Worm (Caenorhabditis elegans) whole organism, young adult: ENCODE data around the gene ZC416.2.

Experiments
- B0019.2 ChIP-seq: fragments of 200-800 bp; sonication (Bioruptor generic); conservative IDR thresholded peaks from 2 replicates; pipeline ENCODE4 v1.3.6; 2022; ENCODE audit warnings: missing genetic modification reagents, missing genetic modification characterization, missing compliant biosample characterization
- B0035.1 ChIP-seq: sonication (generic microtip); optimal IDR thresholded peaks from 2 replicates; lab custom pipeline; 2016; ENCODE audit warnings: missing genetic modification characterization, mild to moderate bottlenecking, missing compliant biosample characterization, missing genotype, missing genetic modification reagents
- C06A6.2 ChIP-seq: fragments of 200-800 bp; sonication (Bioruptor generic); conservative IDR thresholded peaks from 2 replicates; pipeline ENCODE4 v1.3.6; 2022; ENCODE audit warnings: missing genetic modification characterization, missing compliant biosample characterization
- F23B12.7 ChIP-seq: sonication (generic microtip); optimal IDR thresholded peaks from 2 replicates; lab custom pipeline; 2017; ENCODE audit warnings: missing genetic modification characterization, mild to moderate bottlenecking, missing compliant biosample characterization, antibody characterized with exemption, moderate library complexity; ENCODE audit not compliant: insufficient read depth
- F39B2.1 ChIP-seq: fragments of 200-800 bp; sonication (Bioruptor generic); IDR thresholded peaks from 2 replicates; pipeline ENCODE4 v1.3.6; 2022; ENCODE audit warnings: missing genetic modification reagents, missing genetic modification characterization, missing compliant biosample characterization
- F57A8.1 ChIP-seq: fragments of 200-800 bp; sonication (Bioruptor generic); optimal IDR thresholded peaks from 2 replicates; lab custom pipeline; 2018; ENCODE audit warnings: mild to moderate bottlenecking, missing genetic modification characterization, moderate library complexity, missing compliant biosample characterization
- F57C9.4 ChIP-seq: sonication (generic microtip); optimal IDR thresholded peaks from 2 replicates; lab custom pipeline; 2017; ENCODE audit warnings: mild to moderate bottlenecking, missing genetic modification characterization, missing compliant biosample characterization
- K12H6.12 ChIP-seq: fragments of 200-800 bp; sonication (Bioruptor generic); optimal IDR thresholded peaks from 2 replicates; lab custom pipeline; 2018; ENCODE audit warnings: mild to moderate bottlenecking, missing genetic modification characterization, missing compliant biosample characterization
- T26A5.8 ChIP-seq: sonication (generic microtip); optimal IDR thresholded peaks from 2 replicates; lab custom pipeline; 2016; ENCODE audit warnings: missing genetic modification characterization, missing compliant biosample characterization
- akir-1 ChIP-seq: fragments of 200-800 bp; sonication (Bioruptor generic); optimal IDR thresholded peaks from 2 replicates; lab custom pipeline; 2018; ENCODE audit warnings: mild to moderate bottlenecking, missing genetic modification characterization, moderate library complexity, missing compliant biosample characterization
- ama-1 ChIP-seq, 3 experiments: fragments of 150-350 bp in 1 of 3; sonication (generic microtip) in 2 of 3; optimal IDR thresholded peaks; 2 replicates each; lab custom pipeline; 2014 to 2018; ENCODE audit warnings: missing biosample characterization in 2 of 3, missing genetic modification characterization in 2 of 3, missing genetic modification reagents in 2 of 3
- attf-5 ChIP-seq: fragments of 200-800 bp; sonication (Bioruptor generic); optimal IDR thresholded peaks from 2 replicates; lab custom pipeline; 2018; ENCODE audit warnings: mild to moderate bottlenecking, missing genetic modification characterization, missing compliant biosample characterization
- attf-6 ChIP-seq: fragments of 200-800 bp; sonication (Bioruptor generic); IDR thresholded peaks from 2 replicates; pipeline ENCODE4 v1.3.6; 2022; ENCODE audit warnings: missing genetic modification reagents, missing genetic modification characterization, missing compliant biosample characterization
- bed-1 ChIP-seq: fragments of 200-800 bp; sonication (Bioruptor generic); IDR thresholded peaks from 2 replicates; pipeline ENCODE4 v1.3.6; 2022; ENCODE audit warnings: missing genetic modification reagents, missing genetic modification characterization, missing compliant biosample characterization
- ceh-100 ChIP-seq: fragments of 200-800 bp; sonication (Bioruptor generic); IDR thresholded peaks from 2 replicates; pipeline ENCODE4 v1.3.6; 2022; ENCODE audit warnings: missing genetic modification reagents, missing genetic modification characterization, missing compliant biosample characterization
- ceh-40 ChIP-seq: fragments of 200-800 bp; sonication (Bioruptor generic); IDR thresholded peaks from 2 replicates; pipeline ENCODE4 v1.3.6; 2022; ENCODE audit warnings: missing genetic modification characterization, missing compliant biosample characterization
- ceh-79 ChIP-seq: sonication (generic microtip); optimal IDR thresholded peaks from 2 replicates; lab custom pipeline; 2017; ENCODE audit warnings: mild to moderate bottlenecking, missing genetic modification characterization, missing compliant biosample characterization
- ceh-91 ChIP-seq: fragments of 200-800 bp; sonication (Bioruptor generic); IDR thresholded peaks from 2 replicates; pipeline ENCODE4 v1.3.6; 2022; ENCODE audit warnings: missing genetic modification reagents, missing genetic modification characterization, missing compliant biosample characterization
- dpff-1 ChIP-seq: sonication (generic microtip); optimal IDR thresholded peaks from 2 replicates; lab custom pipeline; 2017; ENCODE audit warnings: mild to moderate bottlenecking, missing genetic modification characterization, missing compliant biosample characterization
- ekl-4 ChIP-seq: fragments of 200-800 bp; sonication (Bioruptor generic); IDR thresholded peaks from 2 replicates; pipeline ENCODE4 v1.3.6; 2022; ENCODE audit warnings: missing genetic modification reagents, missing genetic modification characterization, missing compliant biosample characterization
- ets-4 ChIP-seq: fragments of 200-800 bp; sonication (Bioruptor generic); optimal IDR thresholded peaks from 2 replicates; lab custom pipeline; 2018; ENCODE audit warnings: mild to moderate bottlenecking, missing genetic modification characterization, missing compliant biosample characterization
- hlh-12 ChIP-seq: sonication (generic microtip); optimal IDR thresholded peaks from 2 replicates; lab custom pipeline; 2016; ENCODE audit warnings: missing genetic modification characterization, missing compliant biosample characterization
- hrde-1 ChIP-seq: sonication (generic microtip); optimal IDR thresholded peaks from 2 replicates; lab custom pipeline; 2016; ENCODE audit warnings: missing genetic modification characterization, mild to moderate bottlenecking, missing compliant biosample characterization, moderate library complexity, missing genotype, missing genetic modification reagents, borderline replicate concordance
- lag-1 ChIP-seq: fragments of 200-800 bp; sonication (Bioruptor generic); IDR thresholded peaks from 2 replicates; pipeline ENCODE4 v1.3.6; 2022; ENCODE audit warnings: missing genetic modification reagents, missing genetic modification characterization, missing compliant biosample characterization
- let-607 ChIP-seq, 2 experiments: fragments of 200-800 bp in 1 of 2; sonication (Bioruptor generic) in 1 of 2; sonication (generic microtip) in 1 of 2; optimal IDR thresholded peaks; 2 replicates each; lab custom pipeline; 2016 to 2018; ENCODE audit warnings: mild to moderate bottlenecking in 2 of 2, missing compliant biosample characterization in 2 of 2, missing genetic modification characterization in 2 of 2, moderate library complexity in 2 of 2, missing genotype in 1 of 2
- lin-35 ChIP-seq, 3 experiments: fragments of 150-350 bp in 2 of 3; sonication (generic microtip) in 1 of 3; optimal IDR thresholded peaks; 2 replicates each; lab custom pipeline; 2014 to 2018; ENCODE audit warnings: missing biosample characterization in 3 of 3, missing genetic modification characterization in 3 of 3, missing genetic modification reagents in 3 of 3
- lin-40 ChIP-seq: sonication (generic microtip); optimal IDR thresholded peaks from 2 replicates; lab custom pipeline; 2016; ENCODE audit warnings: missing genetic modification characterization, mild to moderate bottlenecking, missing compliant biosample characterization, missing genotype, missing genetic modification reagents
- madf-6 ChIP-seq: fragments of 200-800 bp; sonication (Bioruptor generic); IDR thresholded peaks from 2 replicates; pipeline ENCODE4 v1.3.6; 2022; ENCODE audit warnings: missing genetic modification reagents, missing genetic modification characterization, missing compliant biosample characterization
- mcd-1 ChIP-seq: fragments of 200-800 bp; sonication (Bioruptor generic); IDR thresholded peaks from 2 replicates; pipeline ENCODE4 v1.3.6; 2022; ENCODE audit warnings: missing genetic modification reagents, missing genetic modification characterization, missing compliant biosample characterization
- mxl-1 ChIP-seq: sonication (generic microtip); optimal IDR thresholded peaks from 2 replicates; lab custom pipeline; 2016; ENCODE audit warnings: missing genetic modification characterization, missing compliant biosample characterization
- nfyb-1 ChIP-seq: fragments of 200-800 bp; sonication (Bioruptor generic); IDR thresholded peaks from 2 replicates; pipeline ENCODE4 v1.3.6; 2022; ENCODE audit warnings: missing genetic modification reagents, missing genetic modification characterization, missing compliant biosample characterization
- nhr-80 ChIP-seq: sonication (generic microtip); optimal IDR thresholded peaks from 2 replicates; lab custom pipeline; 2016; ENCODE audit warnings: missing genetic modification characterization, missing compliant biosample characterization
- pha-4 ChIP-seq: fragments of 150-350 bp; sonication (generic microtip); optimal IDR thresholded peaks from 2 replicates; lab custom pipeline; 2014; ENCODE audit warnings: missing biosample characterization, missing genetic modification reagents, missing genetic modification characterization
- sea-2 ChIP-seq: fragments of 200-800 bp; sonication (Bioruptor generic); IDR thresholded peaks from 2 replicates; pipeline ENCODE4 v1.3.6; 2022; ENCODE audit warnings: missing genetic modification characterization, missing compliant biosample characterization
- snpc-1.3 ChIP-seq: sonication (generic microtip); optimal IDR thresholded peaks from 2 replicates; lab custom pipeline; 2017; ENCODE audit warnings: missing genetic modification characterization, mild to moderate bottlenecking, missing compliant biosample characterization, antibody characterized with exemption, moderate library complexity, missing genotype, missing genetic modification reagents; ENCODE audit not compliant: insufficient read depth
- snpc-3.4 ChIP-seq: sonication (generic microtip); optimal IDR thresholded peaks from 2 replicates; lab custom pipeline; 2017; ENCODE audit warnings: missing genetic modification characterization, mild to moderate bottlenecking, missing compliant biosample characterization, antibody characterized with exemption, moderate library complexity, missing genotype, missing genetic modification reagents
- sptf-2 ChIP-seq: fragments of 200-800 bp; sonication (Bioruptor generic); optimal IDR thresholded peaks from 2 replicates; lab custom pipeline; 2018; ENCODE audit warnings: mild to moderate bottlenecking, missing genetic modification characterization, missing compliant biosample characterization
- tbp1 ChIP-seq: fragments of 200-800 bp; sonication (Bioruptor generic); optimal IDR thresholded peaks from 2 replicates; lab custom pipeline; 2018; ENCODE audit warnings: mild to moderate bottlenecking, missing genetic modification characterization, missing compliant biosample characterization
- tbx-9 ChIP-seq: sonication (generic microtip); optimal IDR thresholded peaks from 2 replicates; lab custom pipeline; 2016; ENCODE audit warnings: borderline replicate concordance, missing genetic modification characterization, inconsistent platforms, missing compliant biosample characterization
- unc-130 ChIP-seq: sonication (generic microtip); optimal IDR thresholded peaks from 2 replicates; lab custom pipeline; 2016; ENCODE audit warnings: missing genetic modification reagents, missing genetic modification characterization, missing compliant biosample characterization
- zim-3 ChIP-seq: sonication (generic microtip); optimal IDR thresholded peaks from 2 replicates; lab custom pipeline; 2017; ENCODE audit warnings: mild to moderate bottlenecking, missing genetic modification characterization, moderate library complexity, missing compliant biosample characterization
- ztf-18 ChIP-seq: sonication (generic microtip); optimal IDR thresholded peaks from 2 replicates; lab custom pipeline; 2016; ENCODE audit warnings: missing genotype, mild to moderate bottlenecking, missing genetic modification characterization, missing compliant biosample characterization
- ztf-28 ChIP-seq: fragments of 200-800 bp; sonication (Bioruptor generic); IDR thresholded peaks from 2 replicates; pipeline ENCODE4 v1.3.6; 2022; ENCODE audit warnings: missing genetic modification reagents, missing genetic modification characterization, missing compliant biosample characterization
- ztf-3 ChIP-seq: fragments of 200-800 bp; sonication (Bioruptor generic); optimal IDR thresholded peaks from 2 replicates; lab custom pipeline; 2018; ENCODE audit warnings: mild to moderate bottlenecking, missing genetic modification characterization, missing compliant biosample characterization
- ztf-6 ChIP-seq: fragments of 200-800 bp; sonication (Bioruptor generic); IDR thresholded peaks from 2 replicates; pipeline ENCODE4 v1.3.6; 2022; ENCODE audit warnings: missing genetic modification reagents, missing genetic modification characterization, missing compliant biosample characterization

Gene ZC416.2

ce11 chrIV:3652784-3653383 lies 19.5 kb downstream of the ZC416.2 start:
- TF ChIP-seq snpc-1.3 (tag; lab: Kevin White, UChicago) (no peak), dpff-1 (tag; lab: Kevin White, UChicago) (no peak), madf-6 (GFP tag; lab: Robert Waterston, UW) (no peak), ama-1 (optimal IDR thresholded peaks at IDR 0.05; lab: Kevin White, UChicago) (no peak), ama-1 (GFP tag; optimal IDR thresholded peaks at IDR 0.05; lab: Kevin White, UChicago) (no peak), ztf-6 (GFP tag; lab: Robert Waterston, UW) (no peak), attf-5 (GFP tag; lab: Kevin White, UChicago) (no peak), F57A8.1 (GFP tag; lab: Kevin White, UChicago) (no peak), sea-2 (GFP tag; lab: Robert Waterston, UW) (no peak), snpc-3.4 (tag; lab: Kevin White, UChicago) (no peak), F57C9.4 (tag; lab: Kevin White, UChicago) (no peak), ceh-91 (no peak), zim-3 (tag; lab: Kevin White, UChicago) (no peak), ceh-79 (tag; lab: Kevin White, UChicago) (no peak), lin-40 (tag; lab: Kevin White, UChicago) (no peak), bed-1 (no peak), C06A6.2 (GFP tag; lab: Robert Waterston, UW) (no peak)

ce11 chrIV:3653420-3653823 lies 20.0 kb downstream of the ZC416.2 start:
- TF ChIP-seq C06A6.2 (GFP tag; lab: Robert Waterston, UW) (no peak), ceh-40 (GFP tag; lab: Robert Waterston, UW) (no peak), ztf-28 (GFP tag; lab: Robert Waterston, UW) (no peak), T26A5.8 (tag; lab: Kevin White, UChicago) (no peak), B0019.2 (no peak), mcd-1 (GFP tag; lab: Robert Waterston, UW) (0 out of 2 replicates have a peak, but pooled peaks have one; percentile 10), hlh-12 (tag; lab: Kevin White, UChicago) (no peak), K12H6.12 (tag; lab: Kevin White, UChicago) (no peak), tbx-9 (no peak), ztf-18 (tag; lab: Kevin White, UChicago) (no peak), F39B2.1 (GFP tag; lab: Robert Waterston, UW) (no peak), attf-6 (GFP tag; lab: Robert Waterston, UW) (no peak), F57A8.1 (GFP tag; lab: Kevin White, UChicago) (no peak), lin-40 (tag; lab: Kevin White, UChicago) (peak; percentile 56), nfyb-1 (GFP tag; lab: Robert Waterston, UW) (no peak), pha-4 (no peak), ceh-100 (no peak), ztf-3 (GFP tag; lab: Kevin White, UChicago) (no peak), nhr-80 (tag; lab: Kevin White, UChicago) (peak; percentile 25), hrde-1 (tag; lab: Kevin White, UChicago) (no peak), F23B12.7 (tag; lab: Kevin White, UChicago) (no peak), lag-1 (GFP tag; lab: Robert Waterston, UW) (no peak), lin-35 (GFP tag; optimal IDR thresholded peaks at IDR 0.05; lab: Kevin White, UChicago) (no peak), B0035.1 (tag; lab: Kevin White, UChicago) (no peak), let-607 (tag; optimal IDR thresholded peaks at IDR 0.05; lab: Kevin White, UChicago) (no peak), ekl-4 (GFP tag; lab: Robert Waterston, UW) (no peak), tbp1 (GFP tag; lab: Kevin White, UChicago) (no peak), mxl-1 (no peak), akir-1 (GFP tag; lab: Kevin White, UChicago) (no peak), ama-1 (optimal IDR thresholded peaks at IDR 0.05; lab: Kevin White, UChicago) (no peak), ama-1 (GFP tag; optimal IDR thresholded peaks at IDR 0.05; lab: Kevin White, UChicago) (no peak), F57C9.4 (tag; lab: Kevin White, UChicago) (no peak), ets-4 (no peak), sptf-2 (no peak), unc-130 (GFP tag; lab: Kevin White, UChicago) (no peak)
